Fruit fly (Drosophila melanogaster) Kc167 (cell line): ENCODE data around the gene CG14367.

Source experiments
- h ChIP-seq: fragments of >200 bp; optimal IDR thresholded peaks from 3 replicates; lab custom pipeline; 2018; ENCODE audit warnings: missing external identifiers
- psq ChIP-seq: fragments of >200 bp; optimal IDR thresholded peaks from 2 replicates; lab custom pipeline; 2017; ENCODE audit warnings: missing external identifiers

DNA sequence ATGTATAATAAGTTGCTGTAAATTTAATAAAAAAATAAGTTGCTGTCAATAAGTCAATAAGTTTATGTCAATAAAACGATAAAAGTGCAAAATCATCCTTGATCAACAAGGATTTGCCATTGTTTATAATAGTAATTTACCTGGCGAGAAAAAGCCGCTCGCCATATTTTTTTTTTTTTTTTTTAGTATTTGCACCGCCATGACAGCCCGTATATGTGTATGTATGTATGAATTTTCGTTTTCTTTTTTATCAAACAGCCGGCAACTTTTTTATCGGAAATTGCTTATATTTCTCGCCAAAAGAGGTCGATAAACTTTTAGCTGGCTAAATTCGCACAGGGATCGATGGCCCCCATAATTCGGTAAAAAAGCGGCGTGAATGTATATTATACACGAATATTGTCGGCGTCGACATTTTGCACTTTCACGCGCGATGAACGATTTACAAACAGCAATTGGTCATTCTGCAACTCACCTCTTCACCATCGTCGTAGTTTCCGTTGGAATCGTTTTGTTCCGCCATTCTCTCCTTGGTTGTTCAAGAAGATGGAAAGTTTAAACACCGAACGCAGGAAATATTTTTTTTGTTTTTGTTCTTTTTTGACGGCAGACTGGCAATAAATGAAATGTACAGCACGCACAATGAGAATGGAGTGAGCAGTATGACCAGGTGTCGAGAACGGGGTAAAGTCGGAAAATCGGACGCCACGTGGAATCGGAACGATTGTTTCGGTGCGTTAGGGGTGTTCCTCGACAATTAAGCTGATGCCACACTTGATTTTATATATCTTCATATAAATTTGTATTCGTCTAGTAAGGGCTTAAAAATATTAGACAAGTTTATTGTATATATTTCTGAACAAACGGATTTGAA, 33.8 kb upstream of the CG14367 start, which contains the start of gene Hrb87F:
- TF ChIP-seq psq (lab: Kevin White, UChicago) (no peak), h (lab: Kevin White, UChicago) (no peak)
